Fruit fly (Drosophila melanogaster) whole organism, embryonic: ENCODE data around the gene CG6923.

Source experiments
- ATbp ChIP-seq: fragments of 200-800 bp; sonication (Bioruptor generic); optimal IDR thresholded peaks from 2 replicates; lab custom pipeline; 2017; ENCODE audit warnings: missing biosample characterization, mild to moderate bottlenecking, missing genetic modification characterization, missing genetic modification reagents
- Bteb2 ChIP-seq: fragments of 200-800 bp; sonication (Bioruptor generic); optimal IDR thresholded peaks from 2 replicates; lab custom pipeline; 2016; ENCODE audit warnings: missing biosample characterization, missing genetic modification characterization
- CG10543 ChIP-seq: fragments of 200-800 bp; sonication (Bioruptor generic); optimal IDR thresholded peaks from 3 replicates; lab custom pipeline; 2017; ENCODE audit warnings: missing biosample characterization, mild to moderate bottlenecking, missing genetic modification characterization, moderate library complexity
- CG10565 ChIP-seq: fragments of 200-800 bp; sonication (Bioruptor generic); optimal IDR thresholded peaks from 3 replicates; lab custom pipeline; 2016; ENCODE audit warnings: missing biosample characterization, mild to moderate bottlenecking, missing genetic modification characterization
- CG12071 ChIP-seq: fragments of 200-800 bp; sonication (Bioruptor generic); optimal IDR thresholded peaks from 3 replicates; lab custom pipeline; 2018; ENCODE audit warnings: missing biosample characterization, mild to moderate bottlenecking, missing genetic modification characterization
- CG12155 ChIP-seq: fragments of 200-800 bp; sonication (Bioruptor generic); optimal IDR thresholded peaks from 3 replicates; lab custom pipeline; 2016; ENCODE audit warnings: missing biosample characterization, missing genetic modification characterization
- CG12219 ChIP-seq: fragments of 200-800 bp; sonication (Bioruptor generic); optimal IDR thresholded peaks from 3 replicates; lab custom pipeline; 2018; ENCODE audit warnings: missing biosample characterization, mild to moderate bottlenecking, missing genetic modification characterization
- CG1233 ChIP-seq: fragments of 200-800 bp; sonication (Bioruptor generic); optimal IDR thresholded peaks from 4 replicates; lab custom pipeline; 2018; ENCODE audit warnings: missing biosample characterization, mild to moderate bottlenecking, missing genetic modification characterization
- CG12391 ChIP-seq: fragments of 200-800 bp; sonication (Bioruptor generic); optimal IDR thresholded peaks from 3 replicates; lab custom pipeline; 2018; ENCODE audit warnings: missing biosample characterization, mild to moderate bottlenecking, missing genetic modification characterization, moderate library complexity
- CG13424 ChIP-seq: fragments of 200-800 bp; sonication (Bioruptor generic); optimal IDR thresholded peaks from 2 replicates; lab custom pipeline; 2019; ENCODE audit warnings: missing biosample characterization, mild to moderate bottlenecking, missing genetic modification characterization, moderate library complexity
- CG15514 ChIP-seq: fragments of 200-800 bp; sonication (Bioruptor generic); optimal IDR thresholded peaks from 3 replicates; lab custom pipeline; 2017; ENCODE audit warnings: missing biosample characterization, missing genetic modification characterization, mild to moderate bottlenecking, moderate library complexity, missing genetic modification reagents
- CG15601 ChIP-seq: fragments of 200-800 bp; sonication (Bioruptor generic); optimal IDR thresholded peaks from 3 replicates; lab custom pipeline; 2019; ENCODE audit warnings: missing biosample characterization, mild to moderate bottlenecking, missing genetic modification characterization, moderate library complexity
- CG16779 ChIP-seq: fragments of 200-800 bp; sonication (Bioruptor generic); IDR thresholded peaks from 2 replicates; pipeline ENCODE4 v1.3.6; 2022; ENCODE audit warnings: missing biosample characterization, missing genetic modification characterization
- CG17568 ChIP-seq: fragments of 200-800 bp; sonication (Bioruptor generic); optimal IDR thresholded peaks from 2 replicates; lab custom pipeline; 2018; ENCODE audit warnings: missing biosample characterization, mild to moderate bottlenecking, missing genetic modification characterization, moderate library complexity
- CG18011 ChIP-seq: fragments of 200-800 bp; sonication (Bioruptor generic); optimal IDR thresholded peaks from 2 replicates; lab custom pipeline; 2017; ENCODE audit warnings: missing biosample characterization, missing genetic modification characterization, mild to moderate bottlenecking, moderate library complexity, missing genotype
- CG31388 ChIP-seq: fragments of 200-800 bp; sonication (Bioruptor generic); optimal IDR thresholded peaks from 2 replicates; lab custom pipeline; 2016; ENCODE audit warnings: missing biosample characterization, missing genetic modification characterization
- CG32772 ChIP-seq: fragments of 200-800 bp; sonication (Bioruptor generic); IDR thresholded peaks from 2 replicates; pipeline ENCODE4 v1.3.6; 2022; ENCODE audit warnings: missing biosample characterization, missing genetic modification characterization
- CG3407 ChIP-seq: fragments of 200-800 bp; sonication (Bioruptor generic); optimal IDR thresholded peaks from 2 replicates; lab custom pipeline; 2018; ENCODE audit warnings: missing biosample characterization, mild to moderate bottlenecking, missing genetic modification characterization
- CG4328 ChIP-seq: fragments of 200-800 bp; sonication (Bioruptor generic); optimal IDR thresholded peaks from 3 replicates; lab custom pipeline; 2017; ENCODE audit warnings: missing biosample characterization, missing genetic modification reagents, missing genetic modification characterization
- CG7271 ChIP-seq: fragments of 200-800 bp; sonication (Bioruptor generic); optimal IDR thresholded peaks from 2 replicates; lab custom pipeline; 2018; ENCODE audit warnings: missing biosample characterization, mild to moderate bottlenecking, missing genetic modification characterization, moderate library complexity
- CG7839 ChIP-seq: fragments of 200-800 bp; sonication (Bioruptor generic); optimal IDR thresholded peaks from 3 replicates; lab custom pipeline; 2018; ENCODE audit warnings: missing biosample characterization, mild to moderate bottlenecking, missing genetic modification characterization, moderate library complexity
- CG7928 ChIP-seq: fragments of 200-800 bp; sonication (Bioruptor generic); optimal IDR thresholded peaks from 2 replicates; lab custom pipeline; 2017; ENCODE audit warnings: missing biosample characterization, mild to moderate bottlenecking, missing genetic modification characterization
- CG8388 ChIP-seq: fragments of 200-800 bp; sonication (Bioruptor generic); optimal IDR thresholded peaks from 2 replicates; lab custom pipeline; 2019; ENCODE audit warnings: missing biosample characterization, mild to moderate bottlenecking, missing genetic modification characterization, moderate library complexity
- D19B ChIP-seq: fragments of 200-800 bp; sonication (Bioruptor generic); optimal IDR thresholded peaks from 2 replicates; lab custom pipeline; 2017; ENCODE audit warnings: missing biosample characterization, mild to moderate bottlenecking, missing genetic modification characterization
- Dek ChIP-seq: fragments of 200-800 bp; sonication (Bioruptor generic); optimal IDR thresholded peaks from 3 replicates; lab custom pipeline; 2019; ENCODE audit warnings: missing biosample characterization, mild to moderate bottlenecking, missing genetic modification characterization, moderate library complexity
- HLH3B ChIP-seq: fragments of 200-800 bp; sonication (Bioruptor generic); IDR thresholded peaks from 2 replicates; pipeline ENCODE4 v1.3.6; 2022; ENCODE audit warnings: missing biosample characterization, missing genetic modification characterization
- HmgZ ChIP-seq: fragments of 200-800 bp; sonication (Bioruptor generic); optimal IDR thresholded peaks from 2 replicates; lab custom pipeline; 2018; ENCODE audit warnings: missing biosample characterization, mild to moderate bottlenecking, missing genetic modification characterization
- Lhr ChIP-seq: fragments of 200-800 bp; sonication (Bioruptor generic); optimal IDR thresholded peaks from 3 replicates; lab custom pipeline; 2017; ENCODE audit warnings: mild to moderate bottlenecking, missing biosample characterization, missing genetic modification reagents, missing genetic modification characterization
- Max ChIP-seq: fragments of 200-800 bp; sonication (Bioruptor generic); optimal IDR thresholded peaks from 2 replicates; lab custom pipeline; 2016; ENCODE audit warnings: missing biosample characterization, mild to moderate bottlenecking, missing genetic modification characterization
- NC2β ChIP-seq: fragments of 200-800 bp; sonication (Bioruptor generic); optimal IDR thresholded peaks from 2 replicates; lab custom pipeline; 2016; ENCODE audit warnings: missing biosample characterization, missing genetic modification characterization
- Pdp1 ChIP-seq, 2 experiments: fragments of 200-800 bp; sonication (Bioruptor generic); optimal IDR thresholded peaks; 3 replicates each; lab custom pipeline; 2016; ENCODE audit warnings: missing biosample characterization in 2 of 2, missing genetic modification characterization in 2 of 2, mild to moderate bottlenecking in 1 of 2, moderate library complexity in 1 of 2
- Ssrp ChIP-seq: fragments of 200-800 bp; sonication (Bioruptor generic); optimal IDR thresholded peaks from 2 replicates; lab custom pipeline; 2018; ENCODE audit warnings: missing biosample characterization, mild to moderate bottlenecking, missing genetic modification characterization, moderate library complexity
- al ChIP-seq: fragments of 200-800 bp; sonication (Bioruptor generic); IDR thresholded peaks from 2 replicates; pipeline ENCODE4 v1.3.6; 2022; ENCODE audit warnings: missing biosample characterization, missing genetic modification characterization
- bsh ChIP-seq, 2 experiments: fragments of 200-800 bp; sonication (Bioruptor generic); optimal IDR thresholded peaks; 2 replicates each; lab custom pipeline; 2017 to 2018; ENCODE audit warnings: mild to moderate bottlenecking in 2 of 2, missing biosample characterization in 2 of 2, missing genetic modification characterization in 2 of 2, moderate library complexity in 1 of 2
- emc ChIP-seq: fragments of 200-800 bp; sonication (Bioruptor generic); optimal IDR thresholded peaks from 2 replicates; lab custom pipeline; 2016; ENCODE audit warnings: missing biosample characterization, missing genetic modification characterization
- grau ChIP-seq: fragments of 200-800 bp; optimal IDR thresholded peaks from 3 replicates; lab custom pipeline; 2019; ENCODE audit warnings: missing biosample characterization, mild to moderate bottlenecking, missing genetic modification characterization, moderate library complexity
- grn ChIP-seq: fragments of 200-800 bp; sonication (Bioruptor generic); optimal IDR thresholded peaks from 3 replicates; lab custom pipeline; 2017; ENCODE audit warnings: missing biosample characterization, missing genetic modification characterization
- h ChIP-seq: fragments of >200 bp; optimal IDR thresholded peaks from 2 replicates; lab custom pipeline; 2017
- jigr1 ChIP-seq: fragments of 200-800 bp; sonication (Bioruptor generic); IDR thresholded peaks from 3 replicates; pipeline ENCODE4 v1.3.6; 2022; ENCODE audit warnings: missing biosample characterization, missing genetic modification characterization
- lmd ChIP-seq: fragments of 200-800 bp; sonication (Bioruptor generic); IDR thresholded peaks from 2 replicates; pipeline ENCODE4 v1.3.6; 2022; ENCODE audit warnings: missing biosample characterization, missing genetic modification characterization
- mld ChIP-seq: fragments of 200-800 bp; sonication (Bioruptor generic); IDR thresholded peaks from 3 replicates; pipeline ENCODE4 v1.3.6; 2022; ENCODE audit warnings: missing biosample characterization, missing genetic modification characterization; ENCODE audit not compliant: partially characterized antibody
- nmo ChIP-seq: fragments of 200-800 bp; sonication (Bioruptor generic); optimal IDR thresholded peaks from 2 replicates; lab custom pipeline; 2018; ENCODE audit warnings: missing biosample characterization, mild to moderate bottlenecking, missing genetic modification characterization, moderate library complexity
- peb ChIP-seq: fragments of 200-800 bp; sonication (Bioruptor generic); IDR thresholded peaks from 2 replicates; pipeline ENCODE4 v1.3.6; 2022; ENCODE audit warnings: missing biosample characterization, missing genetic modification characterization
- scrt ChIP-seq: fragments of 200-800 bp; sonication (Bioruptor generic); optimal IDR thresholded peaks from 2 replicates; lab custom pipeline; 2018; ENCODE audit warnings: missing biosample characterization, mild to moderate bottlenecking, missing genetic modification characterization, moderate library complexity
- sens-2 ChIP-seq: fragments of 200-800 bp; sonication (Bioruptor generic); IDR thresholded peaks from 2 replicates; pipeline ENCODE4 v1.3.6; 2022; ENCODE audit warnings: missing biosample characterization, missing genetic modification characterization
- sim ChIP-seq: fragments of 200-800 bp; sonication (Bioruptor generic); IDR thresholded peaks from 2 replicates; pipeline ENCODE4 v1.3.6; 2022; ENCODE audit warnings: missing biosample characterization, missing genetic modification characterization
- slou ChIP-seq: fragments of 200-800 bp; sonication (Bioruptor generic); optimal IDR thresholded peaks from 3 replicates; lab custom pipeline; 2016; ENCODE audit warnings: missing biosample characterization, missing genetic modification characterization
- zf30C ChIP-seq: fragments of 200-800 bp; sonication (Bioruptor generic); optimal IDR thresholded peaks from 3 replicates; lab custom pipeline; 2018; ENCODE audit warnings: missing biosample characterization, mild to moderate bottlenecking, missing genetic modification characterization

CG6923 gene

DNA sequence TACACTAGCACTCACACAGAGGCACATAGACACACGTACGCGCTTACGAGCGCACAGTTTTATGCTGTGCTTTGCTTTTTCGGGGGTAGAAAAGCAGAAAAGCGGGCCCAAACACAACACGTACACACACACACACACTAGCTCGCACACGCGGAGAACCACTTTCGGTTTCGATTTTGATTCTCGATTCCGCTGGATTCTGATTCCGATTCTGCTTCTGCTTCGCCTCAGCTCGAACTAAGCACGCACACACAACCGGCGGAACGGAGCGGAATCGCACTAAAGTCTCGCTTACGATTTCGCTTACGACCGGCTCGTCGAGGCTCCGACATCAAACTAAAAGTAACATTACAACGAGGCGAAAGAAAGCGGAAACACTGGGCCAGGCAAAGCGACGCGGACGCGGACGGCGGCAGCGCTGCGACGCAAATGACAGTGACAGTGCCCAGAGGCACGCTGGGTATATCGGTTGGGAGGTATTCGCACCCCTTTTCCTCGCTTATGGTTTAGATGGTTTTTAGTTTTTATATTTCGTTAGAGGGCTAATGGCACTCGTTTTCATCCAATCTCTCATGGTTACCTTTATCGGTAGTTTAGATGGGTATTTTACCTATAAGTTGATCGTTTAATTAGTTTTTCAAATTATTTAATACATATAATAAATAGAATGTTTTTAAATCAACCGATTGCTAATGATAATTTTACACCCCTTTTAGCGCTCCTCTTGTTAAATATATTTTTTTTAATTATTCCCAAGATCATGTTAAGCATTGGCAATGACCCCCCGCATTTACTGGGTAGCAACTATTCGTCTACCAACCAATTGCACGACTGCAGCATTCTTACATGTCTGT is 28.4 kb upstream of the CG6923 start (continued):
- TF ChIP-seq sens-2 (GFP tag; lab: Robert Waterston, UW) (peak; percentile 49; the same call in 1 of the 2 replicates), CG1233 (GFP tag; lab: Kevin White, UChicago) (peak; percentile 56), slou (GFP tag; lab: Kevin White, UChicago) (peak; percentile 18), Bteb2 (GFP tag; lab: Kevin White, UChicago) (peak; percentile 23), CG15514 (peak; percentile 86), Pdp1 (GFP tag; optimal IDR thresholded peaks at IDR 0.05; lab: Kevin White, UChicago) (peak in 1 of 2 experiments; percentile 42), lmd (GFP tag; lab: Robert Waterston, UW) (peak; percentile 70), al (GFP tag; lab: Robert Waterston, UW) (peak; percentile 33; the same call in 1 of the 2 replicates), HmgZ (tag; lab: Kevin White, UChicago) (peak; percentile 9), CG12219 (GFP tag; lab: Kevin White, UChicago) (no peak), Dek (tag; lab: Kevin White, UChicago) (peak; percentile 22), HLH3B (GFP tag; lab: Robert Waterston, UW) (no peak), emc (no peak), jigr1 (GFP tag; lab: Robert Waterston, UW) (no peak), NC2β (GFP tag; lab: Kevin White, UChicago) (peak; percentile 59), CG12391 (tag; lab: Kevin White, UChicago) (peak; percentile 83), CG16779 (GFP tag; lab: Robert Waterston, UW) (peak; percentile 74), CG13424 (tag; lab: Kevin White, UChicago) (peak; percentile 81), CG8388 (GFP tag; lab: Kevin White, UChicago) (peak; percentile 44), CG31388 (GFP tag; lab: Kevin White, UChicago) (no peak), CG17568 (GFP tag; lab: Kevin White, UChicago) (no peak), peb (GFP tag; lab: Robert Waterston, UW) (no peak), CG10543 (GFP tag; lab: Kevin White, UChicago) (peak; percentile 73), scrt (GFP tag; lab: Kevin White, UChicago) (peak; percentile 53), CG10565 (GFP tag; lab: Kevin White, UChicago) (peak; percentile 21), zf30C (GFP tag; lab: Kevin White, UChicago) (peak; percentile 52), CG4328 (GFP tag; lab: Kevin White, UChicago) (peak; percentile 57), CG12071 (peak; percentile 8), CG12155 (GFP tag; lab: Kevin White, UChicago) (peak; percentile 62), nmo (GFP tag; lab: Kevin White, UChicago) (peak; percentile 84), CG7271 (no peak), D19B (peak; percentile 99), CG7928 (GFP tag; lab: Kevin White, UChicago) (peak; percentile 1), bsh (GFP tag; optimal IDR thresholded peaks at IDR 0.05; lab: Kevin White, UChicago) (peak; percentile 43 to 44), mld (GFP tag; lab: Robert Waterston, UW) (no peak), sim (GFP tag; lab: Robert Waterston, UW) (0 out of 2 replicates have a peak, but pooled peaks have one; percentile 26), ATbp (GFP tag; lab: Kevin White, UChicago) (peak; percentile 21), Lhr (GFP tag; lab: Kevin White, UChicago) (peak; percentile 31), grn (GFP tag; lab: Kevin White, UChicago) (no peak), Ssrp (tag; lab: Kevin White, UChicago) (peak; percentile 72), CG3407 (GFP tag; lab: Kevin White, UChicago) (peak; percentile 47), CG15601 (tag; lab: Kevin White, UChicago) (peak; percentile 80), grau (tag; lab: Kevin White, UChicago) (peak; percentile 70), h (no peak), CG7839 (tag; lab: Kevin White, UChicago) (peak; percentile 68), CG18011 (peak; percentile 37), Max (peak; percentile 15), CG32772 (GFP tag; lab: Robert Waterston, UW) (0 out of 2 replicates have a peak, but pooled peaks have one; percentile 53)
